Fruit fly (Drosophila melanogaster) whole organism, adult: ENCODE data around the gene Bka.
A peak's percentile ranks its signal among the peaks of the same experiment; 100 is the strongest.

Source experiments
- CG11617 ChIP-seq: fragments of 200-800 bp; sonication (Bioruptor generic); optimal IDR thresholded peaks from 2 replicates; lab custom pipeline; 2017; ENCODE audit warnings: mild to moderate bottlenecking, missing biosample characterization, missing genetic modification reagents, missing genetic modification characterization
- CG12768 ChIP-seq: fragments of 200-800 bp; sonication (Bioruptor generic); optimal IDR thresholded peaks from 2 replicates; lab custom pipeline; 2017; ENCODE audit warnings: missing biosample characterization, missing genetic modification characterization, mild to moderate bottlenecking, moderate library complexity, missing genetic modification reagents
- CG14711 ChIP-seq: fragments of 200-800 bp; sonication (Bioruptor generic); optimal IDR thresholded peaks from 2 replicates; lab custom pipeline; 2018; ENCODE audit warnings: missing biosample characterization, mild to moderate bottlenecking, missing genetic modification characterization, moderate library complexity
- CG1620 ChIP-seq: fragments of 200-800 bp; sonication (Bioruptor generic); optimal IDR thresholded peaks from 2 replicates; lab custom pipeline; 2016; ENCODE audit warnings: missing biosample characterization, missing genetic modification characterization
- CG33017 ChIP-seq: fragments of 200-800 bp; sonication (Bioruptor generic); optimal IDR thresholded peaks from 2 replicates; lab custom pipeline; 2018; ENCODE audit warnings: missing biosample characterization, mild to moderate bottlenecking, missing genetic modification characterization, moderate library complexity
- CG5204 ChIP-seq: fragments of 200-800 bp; sonication (Bioruptor generic); optimal IDR thresholded peaks from 2 replicates; lab custom pipeline; 2016; ENCODE audit warnings: missing biosample characterization, missing genetic modification characterization
- CG7045 ChIP-seq: fragments of 200-800 bp; sonication (Bioruptor generic); optimal IDR thresholded peaks from 2 replicates; lab custom pipeline; 2017; ENCODE audit warnings: missing biosample characterization, mild to moderate bottlenecking, missing genetic modification characterization
- CG7101 ChIP-seq: fragments of 200-800 bp; sonication (Bioruptor generic); optimal IDR thresholded peaks from 2 replicates; lab custom pipeline; 2018; ENCODE audit warnings: missing biosample characterization, mild to moderate bottlenecking, missing genetic modification characterization, moderate library complexity
- Clk ChIP-seq: fragments of 200-800 bp; sonication (Bioruptor generic); optimal IDR thresholded peaks from 2 replicates; lab custom pipeline; 2017; ENCODE audit warnings: missing biosample characterization, missing genetic modification characterization
- Crg-1 ChIP-seq: fragments of 200-800 bp; sonication (Bioruptor generic); optimal IDR thresholded peaks from 2 replicates; lab custom pipeline; 2016; ENCODE audit warnings: missing biosample characterization, missing genetic modification characterization
- Hr96 ChIP-seq: fragments of 200-800 bp; sonication (Bioruptor generic); optimal IDR thresholded peaks from 2 replicates; lab custom pipeline; 2016; ENCODE audit warnings: missing biosample characterization, missing genetic modification characterization
- Mnt ChIP-seq: fragments of 200-800 bp; sonication (Bioruptor generic); optimal IDR thresholded peaks from 2 replicates; lab custom pipeline; 2016; ENCODE audit warnings: missing biosample characterization, mild to moderate bottlenecking, missing genetic modification characterization
- bab1 ChIP-seq: fragments of 200-800 bp; sonication (Bioruptor generic); optimal IDR thresholded peaks from 3 replicates; lab custom pipeline; 2019; ENCODE audit warnings: missing biosample characterization, mild to moderate bottlenecking, missing genetic modification characterization, moderate library complexity
- cic ChIP-seq: fragments of 200-800 bp; sonication (Bioruptor generic); optimal IDR thresholded peaks from 2 replicates; lab custom pipeline; 2017; ENCODE audit warnings: missing biosample characterization, mild to moderate bottlenecking, missing genetic modification characterization, moderate library complexity
- cnc ChIP-seq, 2 experiments: fragments of >200 bp; optimal IDR thresholded peaks; 2 replicates each; lab custom pipeline; 2017
- kay ChIP-seq: fragments of 200-800 bp; sonication (Bioruptor generic); peaks from one replicate; lab custom pipeline; 2016; ENCODE audit warnings: missing biosample characterization, missing genetic modification characterization, borderline replicate concordance
- ovo ChIP-seq: fragments of 200-800 bp; sonication (Bioruptor generic); optimal IDR thresholded peaks from 2 replicates; lab custom pipeline; 2016; ENCODE audit warnings: missing biosample characterization, missing genetic modification characterization
- pad ChIP-seq: fragments of 200-800 bp; sonication (Bioruptor generic); optimal IDR thresholded peaks from 3 replicates; lab custom pipeline; 2017; ENCODE audit warnings: missing biosample characterization, missing genetic modification characterization, mild to moderate bottlenecking, moderate library complexity, missing genetic modification reagents
- tj ChIP-seq: fragments of 200-800 bp; sonication (Bioruptor generic); optimal IDR thresholded peaks from 3 replicates; lab custom pipeline; 2017; ENCODE audit warnings: missing biosample characterization, mild to moderate bottlenecking, missing genetic modification characterization, moderate library complexity
- toe ChIP-seq: fragments of 200-800 bp; sonication (Bioruptor generic); optimal IDR thresholded peaks from 2 replicates; lab custom pipeline; 2016; ENCODE audit warnings: missing biosample characterization, missing genetic modification characterization

The Bka gene

dm6 chr2L:9937908-9938307 lies 42.8 kb downstream of the Bka start, which contains the start of gene Arglu1:
Arglu1 (minus strand) TSS chr2L:9938134.
- TF ChIP-seq Clk (GFP tag; lab: Kevin White, UChicago) (peak; percentile 38), CG1620 (GFP tag; lab: Kevin White, UChicago) (peak; percentile 30), cnc (optimal IDR thresholded peaks at IDR 0.05; lab: Kevin White, UChicago) (no peak), CG5204 (GFP tag; lab: Kevin White, UChicago) (no peak), CG33017 (tag; lab: Kevin White, UChicago) (no peak), ovo (GFP tag; lab: Kevin White, UChicago) (no peak), tj (no peak), toe (peak; percentile 37), CG14711 (tag; lab: Kevin White, UChicago) (peak; percentile 35), cic (GFP tag; lab: Kevin White, UChicago) (no peak), kay (no peak), pad (GFP tag; lab: Kevin White, UChicago) (peak; percentile 45), CG11617 (GFP tag; lab: Kevin White, UChicago) (no peak), Crg-1 (GFP tag; lab: Kevin White, UChicago) (no peak), CG7045 (GFP tag; lab: Kevin White, UChicago) (no peak), CG12768 (peak; percentile 34), Hr96 (GFP tag; lab: Kevin White, UChicago) (peak; percentile 49), bab1 (GFP tag; lab: Kevin White, UChicago) (peak; percentile 46), CG7101 (tag; lab: Kevin White, UChicago) (peak; percentile 51), Mnt (GFP tag; lab: Kevin White, UChicago) (peak; percentile 34)

dm6 chr2L:9938631-9939256 lies 43.7 kb downstream of the Bka start, which contains the start of the genes Datp and CG4619:
Datp (minus strand) TSS chr2L:9938790.
CG4619 (plus strand) TSS chr2L:9938863.
- peak; percentile 66 for TF ChIP-seq Hr96 (GFP tag; lab: Kevin White, UChicago)
- TF ChIP-seq ovo (GFP tag; lab: Kevin White, UChicago): peak; percentile 39
- TF ChIP-seq CG5204 (GFP tag; lab: Kevin White, UChicago): no peak
- peak; percentile 84 for TF ChIP-seq Crg-1 (GFP tag; lab: Kevin White, UChicago)
- peak; percentile 64 for TF ChIP-seq CG12768
- TF ChIP-seq tj: no peak
- TF ChIP-seq CG33017 (tag; lab: Kevin White, UChicago): peak; percentile 32
- TF ChIP-seq CG7045 (GFP tag; lab: Kevin White, UChicago): peak; percentile 13
- TF ChIP-seq pad (GFP tag; lab: Kevin White, UChicago): peak; percentile 77
- TF ChIP-seq Mnt (GFP tag; lab: Kevin White, UChicago): peak; percentile 84
- peak; percentile 59 for TF ChIP-seq toe
- TF ChIP-seq CG11617 (GFP tag; lab: Kevin White, UChicago): peak; percentile 45
- peak; percentile 47 for TF ChIP-seq bab1 (GFP tag; lab: Kevin White, UChicago)
- TF ChIP-seq cnc (optimal IDR thresholded peaks at IDR 0.05; lab: Kevin White, UChicago): no peak
- peak; percentile 39 for TF ChIP-seq cic (GFP tag; lab: Kevin White, UChicago)
- TF ChIP-seq CG1620 (GFP tag; lab: Kevin White, UChicago): peak; percentile 83
- TF ChIP-seq CG7101 (tag; lab: Kevin White, UChicago): peak; percentile 82
- peak; percentile 67 for TF ChIP-seq CG14711 (tag; lab: Kevin White, UChicago)
- no peak for TF ChIP-seq kay
- no peak for TF ChIP-seq Clk (GFP tag; lab: Kevin White, UChicago)

dm6 chr2L:9943521-9943920 lies 48.4 kb downstream of the Bka start:
- TF ChIP-seq toe: no peak
- peak; percentile 16 for TF ChIP-seq Crg-1 (GFP tag; lab: Kevin White, UChicago)
- peak; percentile 25 for TF ChIP-seq CG11617 (GFP tag; lab: Kevin White, UChicago)
- TF ChIP-seq Mnt (GFP tag; lab: Kevin White, UChicago): peak; percentile 25
- no peak for TF ChIP-seq CG14711 (tag; lab: Kevin White, UChicago)
- TF ChIP-seq cnc (optimal IDR thresholded peaks at IDR 0.05; lab: Kevin White, UChicago): no peak
- TF ChIP-seq CG12768: peak; percentile 53
- no peak for TF ChIP-seq Clk (GFP tag; lab: Kevin White, UChicago)
- peak; percentile 64 for TF ChIP-seq CG7101 (tag; lab: Kevin White, UChicago)
- TF ChIP-seq ovo (GFP tag; lab: Kevin White, UChicago): no peak
- TF ChIP-seq tj: no peak
- TF ChIP-seq pad (GFP tag; lab: Kevin White, UChicago): no peak
- peak; percentile 6 for TF ChIP-seq CG7045 (GFP tag; lab: Kevin White, UChicago)
- peak; percentile 61 for TF ChIP-seq CG33017 (tag; lab: Kevin White, UChicago)
- no peak for TF ChIP-seq Hr96 (GFP tag; lab: Kevin White, UChicago)
- no peak for TF ChIP-seq CG5204 (GFP tag; lab: Kevin White, UChicago)
- TF ChIP-seq bab1 (GFP tag; lab: Kevin White, UChicago): no peak
- no peak for TF ChIP-seq CG1620 (GFP tag; lab: Kevin White, UChicago)
- peak; percentile 97 for TF ChIP-seq cic (GFP tag; lab: Kevin White, UChicago)
- no peak for TF ChIP-seq kay

dm6 chr2L:9945086-9945485 lies 50.0 kb downstream of the Bka start:
- no peak for TF ChIP-seq CG7045 (GFP tag; lab: Kevin White, UChicago)
- no peak for TF ChIP-seq CG12768
- TF ChIP-seq cic (GFP tag; lab: Kevin White, UChicago): no peak
- no peak for TF ChIP-seq CG1620 (GFP tag; lab: Kevin White, UChicago)
- TF ChIP-seq Crg-1 (GFP tag; lab: Kevin White, UChicago): no peak
- no peak for TF ChIP-seq CG5204 (GFP tag; lab: Kevin White, UChicago)
- no peak for TF ChIP-seq Hr96 (GFP tag; lab: Kevin White, UChicago)
- no peak for TF ChIP-seq CG7101 (tag; lab: Kevin White, UChicago)
- no peak for TF ChIP-seq CG11617 (GFP tag; lab: Kevin White, UChicago)
- no peak for TF ChIP-seq tj
- TF ChIP-seq toe: no peak
- TF ChIP-seq cnc (optimal IDR thresholded peaks at IDR 0.05; lab: Kevin White, UChicago): no peak
- no peak for TF ChIP-seq kay
- no peak for TF ChIP-seq bab1 (GFP tag; lab: Kevin White, UChicago)
- TF ChIP-seq Clk (GFP tag; lab: Kevin White, UChicago): no peak
- TF ChIP-seq ovo (GFP tag; lab: Kevin White, UChicago): no peak
- TF ChIP-seq CG14711 (tag; lab: Kevin White, UChicago): no peak
- TF ChIP-seq CG33017 (tag; lab: Kevin White, UChicago): no peak
- no peak for TF ChIP-seq Mnt (GFP tag; lab: Kevin White, UChicago)
- TF ChIP-seq pad (GFP tag; lab: Kevin White, UChicago): no peak
